Worm (Caenorhabditis elegans): ENCODE data around the gene spot-1.

Gene spot-1

DNA sequence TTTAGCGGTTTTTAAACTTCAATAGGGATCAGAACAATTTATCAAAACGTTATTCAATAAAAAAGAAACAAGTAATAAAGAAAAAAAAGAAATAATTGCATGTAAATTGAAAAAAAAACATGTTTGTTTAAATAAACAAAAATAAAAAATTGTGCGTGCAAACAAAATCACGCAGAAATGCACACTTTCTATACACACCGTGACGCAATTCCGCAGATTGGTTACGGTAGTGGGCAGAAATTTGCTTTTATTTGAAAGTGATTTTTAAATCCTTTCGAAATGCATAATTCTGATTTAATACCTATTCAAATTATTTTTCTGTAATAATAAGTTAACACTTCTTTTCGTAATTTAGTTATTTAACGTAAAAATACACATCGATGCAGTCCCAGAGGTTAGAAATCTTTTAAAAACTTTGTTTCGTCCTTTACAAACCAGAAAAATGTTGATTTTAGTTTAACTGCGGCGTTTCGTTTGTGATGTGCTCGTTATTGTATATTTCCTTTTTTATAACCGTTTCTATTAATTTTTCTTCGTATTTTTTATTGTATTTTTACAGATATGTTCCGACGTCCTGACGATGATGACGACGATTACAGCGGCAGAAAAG is 16.1 kb upstream of the spot-1 start, which contains the start of gene cwf-19L2:
TSS of gene cwf-19L2 (plus strand) at position 560 of the 610 bp plus-strand sequence.
- TF ChIP-seq lsy-2 (tag; optimal IDR thresholded peaks at IDR 0.05), result peak in 1 of 2 experiments; percentile 80
- no peak for TF ChIP-seq ama-1 (optimal IDR thresholded peaks at IDR 0.05)

ce11 chrIII:7292569-7292968 is 15.5 kb upstream of the spot-1 start:
- no peak for TF ChIP-seq unc-62 (GFP tag; optimal IDR thresholded peaks at IDR 0.05)
- TF ChIP-seq lin-11 (tag; optimal IDR thresholded peaks at IDR 0.05), result no peak
- peak; percentile 4 for TF ChIP-seq unc-55 (GFP tag; optimal IDR thresholded peaks at IDR 0.05)
- TF ChIP-seq crh-2 (tag; optimal IDR thresholded peaks at IDR 0.05), result peak; percentile 35
- peak; percentile 88 for TF ChIP-seq blmp-1 (tag; optimal IDR thresholded peaks at IDR 0.05; ENCODE audit: insufficient read depth)
- no peak for TF ChIP-seq Y55F3AM.14 (GFP tag; optimal IDR thresholded peaks at IDR 0.05)
- TF ChIP-seq C34F6.9 (tag; optimal IDR thresholded peaks at IDR 0.05), result peak; percentile 56
- TF ChIP-seq nhr-25 (tag; optimal IDR thresholded peaks at IDR 0.05), result peak; percentile 33
- TF ChIP-seq zag-1 (tag; optimal IDR thresholded peaks at IDR 0.05), result no peak
- no peak for TF ChIP-seq ceh-16 (tag; optimal IDR thresholded peaks at IDR 0.05)
- TF ChIP-seq nhr-10 (tag; optimal IDR thresholded peaks at IDR 0.05), result no peak
- TF ChIP-seq sem-4 (tag; optimal IDR thresholded peaks at IDR 0.05), result no peak
- TF ChIP-seq ztf-1 (GFP tag; conservative IDR thresholded peaks at IDR 0.05), result no peak
- no peak for TF ChIP-seq dmd-4 (tag; optimal IDR thresholded peaks at IDR 0.05)
- TF ChIP-seq nhr-12 (tag; optimal IDR thresholded peaks at IDR 0.05), result no peak
- no peak for TF ChIP-seq alr-1 (tag; optimal IDR thresholded peaks at IDR 0.05)
- no peak for TF ChIP-seq nhr-77 (tag; optimal IDR thresholded peaks at IDR 0.05)
- peak in 1 of 2 experiments; percentile 18 for TF ChIP-seq mdl-1 (tag; optimal IDR thresholded peaks at IDR 0.05)
- peak; percentile 35 for TF ChIP-seq nhr-129 (tag; optimal IDR thresholded peaks at IDR 0.05)
- TF ChIP-seq nhr-23 (tag; optimal IDR thresholded peaks at IDR 0.05), result no peak
- TF ChIP-seq aly-2 (tag; optimal IDR thresholded peaks at IDR 0.05), result no peak
- TF ChIP-seq fos-1 (tag; optimal IDR thresholded peaks at IDR 0.05), result peak; percentile 35

DNA sequence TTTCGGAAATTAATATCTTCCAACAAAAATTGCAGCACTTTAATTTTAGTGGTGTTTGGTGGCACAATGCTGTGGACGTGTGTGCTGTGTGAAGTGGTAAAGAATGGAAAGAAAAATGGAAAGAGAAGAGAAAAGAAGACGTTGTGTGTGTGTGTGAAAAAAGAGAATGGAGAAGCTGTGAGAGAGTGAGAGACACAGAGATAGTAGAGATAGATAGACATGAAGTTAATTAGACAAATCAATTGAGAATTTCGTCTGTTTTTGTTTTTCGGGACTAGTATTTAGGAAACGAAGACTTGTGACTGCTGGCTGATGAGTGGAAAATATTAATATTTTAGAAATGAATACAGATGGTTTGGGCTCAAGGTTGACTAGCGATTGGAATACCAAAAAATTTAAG is 14.1 kb upstream of the spot-1 start:
- TF ChIP-seq nhr-11 (tag; optimal IDR thresholded peaks at IDR 0.05) (no peak), crh-2 (tag; optimal IDR thresholded peaks at IDR 0.05) (peak; percentile 34), snpc-4 (tag; optimal IDR thresholded peaks at IDR 0.05) (no peak), lsy-2 (tag; optimal IDR thresholded peaks at IDR 0.05) (peak in 1 of 2 experiments; percentile 34), C34F6.9 (tag; optimal IDR thresholded peaks at IDR 0.05) (peak; percentile 26), unc-55 (GFP tag; optimal IDR thresholded peaks at IDR 0.05) (peak; percentile 20), nhr-237 (tag; optimal IDR thresholded peaks at IDR 0.05) (no peak), aly-2 (tag; optimal IDR thresholded peaks at IDR 0.05) (no peak)

DNA sequence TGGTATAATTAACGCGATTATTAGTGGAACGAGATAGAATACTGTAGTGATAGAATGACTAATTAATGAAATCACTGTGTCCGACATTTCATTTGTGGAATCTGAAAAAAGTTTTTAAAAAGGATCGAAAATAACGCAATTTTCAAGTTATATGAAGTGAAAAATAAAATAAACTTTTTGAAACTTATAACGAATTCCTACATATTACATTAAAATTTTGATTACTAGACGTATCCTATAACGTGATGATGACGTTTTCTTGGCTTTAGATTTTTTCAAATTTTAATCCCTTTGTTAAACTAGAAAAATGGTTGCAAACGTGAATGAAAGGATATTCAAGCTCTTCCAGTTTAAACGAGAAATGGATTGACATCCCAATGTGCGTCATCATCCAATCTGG is 13.4 kb upstream of the spot-1 start, which contains the start of gene algn-11:
TSS of gene algn-11 (minus strand) at position 101 of the 400 bp plus-strand sequence.
- no peak for TF ChIP-seq nhr-237 (tag; optimal IDR thresholded peaks at IDR 0.05)
- no peak for TF ChIP-seq aly-2 (tag; optimal IDR thresholded peaks at IDR 0.05)
- no peak for TF ChIP-seq sma-9 (GFP tag; optimal IDR thresholded peaks at IDR 0.05)
- TF ChIP-seq sma-9 (tag; optimal IDR thresholded peaks at IDR 0.05), result no peak
- no peak for TF ChIP-seq sem-4 (tag; optimal IDR thresholded peaks at IDR 0.05)
- no peak for TF ChIP-seq mbf-1 (tag; optimal IDR thresholded peaks at IDR 0.05)
- TF ChIP-seq nhr-23 (tag; optimal IDR thresholded peaks at IDR 0.05), result no peak
- no peak for TF ChIP-seq lsy-2 (tag; optimal IDR thresholded peaks at IDR 0.05)
- TF ChIP-seq crh-2 (tag; optimal IDR thresholded peaks at IDR 0.05), result no peak
- no peak for TF ChIP-seq mdl-1 (tag; optimal IDR thresholded peaks at IDR 0.05)

ce11 chrIII:7287503-7287902 is 10.4 kb upstream of the spot-1 start, which contains the start of gene ykt-6:
Gene ykt-6 (minus strand): TSS chrIII:7287603.
- TF ChIP-seq snpc-4 (tag; optimal IDR thresholded peaks at IDR 0.05) (no peak), sma-9 (GFP tag; optimal IDR thresholded peaks at IDR 0.05) (no peak), sma-9 (tag; optimal IDR thresholded peaks at IDR 0.05) (no peak), gmeb-1 (tag; optimal IDR thresholded peaks at IDR 0.05) (no peak), ztf-4 (tag; optimal IDR thresholded peaks at IDR 0.05) (no peak), skn-1 (tag; optimal IDR thresholded peaks at IDR 0.05) (no peak), nhr-10 (tag; optimal IDR thresholded peaks at IDR 0.05) (no peak), elt-3 (tag; optimal IDR thresholded peaks at IDR 0.05) (no peak), ceh-16 (tag; optimal IDR thresholded peaks at IDR 0.05) (no peak)
